Worm (Caenorhabditis elegans): ENCODE measurements around the gene col-148.

ce11 chrV:10227333-10227732 is 14.2 kb upstream of the col-148 start, which contains the start of gene ttr-19:
- no peak for TF ChIP-seq pag-3 (tag; optimal IDR thresholded peaks at IDR 0.05; ENCODE audit: borderline replicate concordance, insufficient read depth)
- no peak for TF ChIP-seq F16B12.6 (tag; optimal IDR thresholded peaks at IDR 0.05)
- no peak for TF ChIP-seq ama-1 (optimal IDR thresholded peaks at IDR 0.05)
- TF ChIP-seq unc-62 (GFP tag; optimal IDR thresholded peaks at IDR 0.05), result no peak
- no peak for TF ChIP-seq ztf-4 (tag; optimal IDR thresholded peaks at IDR 0.05)
- TF ChIP-seq unc-130 (tag; optimal IDR thresholded peaks at IDR 0.05), result no peak
